Fruit fly (Drosophila melanogaster): ENCODE measurements around the gene DIP-delta.

DNA sequence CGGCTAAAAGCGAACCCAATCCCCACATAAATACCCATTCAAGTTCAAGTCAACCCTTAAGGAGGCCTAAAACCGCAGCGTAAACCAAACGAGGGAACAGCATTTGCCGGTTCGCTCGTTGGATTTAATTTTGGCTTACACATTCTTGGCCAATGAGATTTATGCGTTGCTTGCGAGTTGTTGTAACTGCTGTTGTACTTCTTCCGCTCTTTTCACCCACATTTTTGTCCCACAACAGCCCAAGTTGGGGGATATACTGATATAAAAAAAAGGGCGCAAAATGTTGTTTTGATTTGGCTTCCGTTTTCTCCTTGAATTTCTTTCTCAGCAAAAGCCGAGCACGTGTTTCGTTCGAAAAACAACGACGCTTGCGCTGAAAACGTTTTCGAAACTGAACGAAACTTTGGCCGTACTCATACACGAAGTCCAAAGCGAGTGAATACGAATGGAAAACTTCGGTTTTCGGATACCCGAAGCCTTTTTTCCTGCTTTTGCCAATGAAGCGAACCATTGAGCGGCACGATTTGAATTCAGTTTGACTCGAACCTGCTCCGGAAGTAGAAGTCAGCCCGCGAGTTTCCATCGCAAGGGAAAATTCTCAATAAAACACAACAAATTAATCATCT lies at the start of gene DIP-delta:
- TF ChIP-seq Mnt (GFP tag; optimal IDR thresholded peaks at IDR 0.05) (no peak), Clk (GFP tag; optimal IDR thresholded peaks at IDR 0.05) (no peak), pad (GFP tag; optimal IDR thresholded peaks at IDR 0.05) (no peak), CG5204 (GFP tag; optimal IDR thresholded peaks at IDR 0.05) (no peak), bab1 (GFP tag; optimal IDR thresholded peaks at IDR 0.05) (no peak), kay (GFP tag; ENCODE audit: borderline replicate concordance) (no peak), CG7101 (tag; optimal IDR thresholded peaks at IDR 0.05) (no peak), tj (GFP tag; optimal IDR thresholded peaks at IDR 0.05) (no peak), Crg-1 (GFP tag; optimal IDR thresholded peaks at IDR 0.05) (no peak), CG33017 (tag; optimal IDR thresholded peaks at IDR 0.05) (no peak), CG11617 (GFP tag; optimal IDR thresholded peaks at IDR 0.05) (no peak), toe (GFP tag; optimal IDR thresholded peaks at IDR 0.05) (no peak), ovo (GFP tag; optimal IDR thresholded peaks at IDR 0.05) (no peak), CG14711 (tag; optimal IDR thresholded peaks at IDR 0.05) (no peak)
